Fruit fly (Drosophila melanogaster): ENCODE results near the gene KaiR1D.

Gene KaiR1D

dm6 chr3R:20866204-20866603, at the start of gene KaiR1D:
KaiR1D (minus strand) TSS chr3R:20866231.
- TF ChIP-seq CG34367 (tag; optimal IDR thresholded peaks at IDR 0.05) (no peak), CG15710 (tag; optimal IDR thresholded peaks at IDR 0.05) (no peak), CG8301 (tag; optimal IDR thresholded peaks at IDR 0.05) (no peak), CG10348 (GFP tag; IDR thresholded peaks at IDR 0.05) (no peak), CG4496 (GFP tag; IDR thresholded peaks at IDR 0.05) (no peak), EcR (GFP tag; optimal IDR thresholded peaks at IDR 0.05) (no peak), Ets98B (GFP tag; IDR thresholded peaks at IDR 0.05) (no peak), fd96Ca (GFP tag; IDR thresholded peaks at IDR 0.05) (no peak), Pif1A (GFP tag; optimal IDR thresholded peaks at IDR 0.05) (no peak), Pif1B (GFP tag; optimal IDR thresholded peaks at IDR 0.05) (no peak), CG13204 (GFP tag; optimal IDR thresholded peaks at IDR 0.05) (no peak), CG14655 (GFP tag; optimal IDR thresholded peaks at IDR 0.05) (no peak), CG12605 (GFP tag; IDR thresholded peaks at IDR 0.05) (no peak), D1 (tag; optimal IDR thresholded peaks at IDR 0.05) (no peak), gl (tag; optimal IDR thresholded peaks at IDR 0.05) (no peak), CG8159 (tag; optimal IDR thresholded peaks at IDR 0.05) (no peak), rn (GFP tag; IDR thresholded peaks at IDR 0.05) (no peak)

DNA sequence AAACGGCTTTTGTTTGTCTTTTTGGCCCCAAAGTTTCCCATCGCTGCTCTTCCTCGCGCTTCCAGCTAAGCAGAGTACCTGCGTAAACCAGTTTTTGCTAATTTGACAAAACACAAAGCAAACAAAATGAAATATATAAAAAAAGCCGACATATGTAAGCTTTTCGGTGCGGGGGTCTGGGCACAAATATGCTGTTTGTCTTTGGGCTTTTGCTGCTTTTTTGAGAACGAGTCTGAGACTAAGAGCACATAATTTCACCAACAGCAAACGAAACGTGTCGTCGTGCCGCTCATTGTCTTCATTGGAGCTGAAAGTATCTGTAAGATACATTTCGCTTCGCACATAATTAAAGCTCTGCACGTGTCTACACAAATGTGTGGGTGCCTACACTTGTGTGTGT, 49.8 kb upstream of the KaiR1D start:
- TF ChIP-seq CG9948 (tag; optimal IDR thresholded peaks at IDR 0.05): no peak
- no peak for TF ChIP-seq Snoo (tag; optimal IDR thresholded peaks at IDR 0.05)
- TF ChIP-seq CG4496 (GFP tag; IDR thresholded peaks at IDR 0.05): no peak
- TF ChIP-seq Pif1B (GFP tag; optimal IDR thresholded peaks at IDR 0.05): no peak
- TF ChIP-seq CG14655 (GFP tag; optimal IDR thresholded peaks at IDR 0.05): no peak
- no peak for TF ChIP-seq CG10348 (GFP tag; IDR thresholded peaks at IDR 0.05)
- no peak for TF ChIP-seq D1 (tag; optimal IDR thresholded peaks at IDR 0.05)
- no peak for TF ChIP-seq CG13204 (GFP tag; optimal IDR thresholded peaks at IDR 0.05)
- no peak for TF ChIP-seq EcR (GFP tag; optimal IDR thresholded peaks at IDR 0.05)
- TF ChIP-seq CG34367 (tag; optimal IDR thresholded peaks at IDR 0.05): no peak
- no peak for TF ChIP-seq fd96Ca (GFP tag; IDR thresholded peaks at IDR 0.05)

DNA sequence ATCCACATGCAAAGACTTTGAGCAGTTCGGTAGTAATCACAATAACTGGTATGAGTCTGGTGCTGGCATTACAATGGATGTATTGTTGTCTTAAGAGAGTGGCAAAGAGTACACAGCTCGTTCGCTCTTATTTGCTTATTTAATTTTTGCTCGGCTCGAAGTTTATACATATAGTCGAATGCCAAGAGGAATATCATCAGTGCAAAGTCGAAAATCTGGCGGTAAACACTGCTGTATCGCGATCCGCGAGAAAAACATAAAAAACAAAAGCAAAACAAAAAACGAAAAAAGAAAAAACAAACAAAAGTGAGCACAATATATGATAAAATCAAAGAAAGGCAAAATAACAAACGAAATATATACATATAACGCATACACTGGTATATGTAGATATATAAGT, 48.1 kb upstream of the KaiR1D start, which contains the start of gene hdly:
hdly (plus strand) TSS at position 194 of the 400 bp plus-strand sequence.
- TF ChIP-seq CG14655 (GFP tag; optimal IDR thresholded peaks at IDR 0.05) (peak; percentile 98), gl (tag; optimal IDR thresholded peaks at IDR 0.05) (peak; percentile 100), CG10348 (GFP tag; IDR thresholded peaks at IDR 0.05) (no peak), CG32121 (GFP tag; IDR thresholded peaks at IDR 0.05) (peak; percentile 99), CG8159 (tag; optimal IDR thresholded peaks at IDR 0.05) (peak; percentile 93), fd96Ca (GFP tag; IDR thresholded peaks at IDR 0.05) (peak; percentile 98), CG17806 (tag; optimal IDR thresholded peaks at IDR 0.05) (peak; percentile 94), CG15710 (tag; optimal IDR thresholded peaks at IDR 0.05) (peak; percentile 97), CG12605 (GFP tag; IDR thresholded peaks at IDR 0.05) (peak; percentile 100), Snoo (tag; optimal IDR thresholded peaks at IDR 0.05) (peak; percentile 98), Pif1A (GFP tag; optimal IDR thresholded peaks at IDR 0.05) (peak; percentile 99), CG4496 (GFP tag; IDR thresholded peaks at IDR 0.05) (peak; percentile 99), CG34367 (tag; optimal IDR thresholded peaks at IDR 0.05) (peak; percentile 99), rn (GFP tag; IDR thresholded peaks at IDR 0.05) (peak; percentile 99), CG9948 (tag; optimal IDR thresholded peaks at IDR 0.05) (peak; percentile 90), D1 (tag; optimal IDR thresholded peaks at IDR 0.05) (peak; percentile 84), CG13204 (GFP tag; optimal IDR thresholded peaks at IDR 0.05) (peak; percentile 99), Ets98B (GFP tag; IDR thresholded peaks at IDR 0.05) (peak; percentile 99), EcR (GFP tag; optimal IDR thresholded peaks at IDR 0.05) (peak; percentile 80), Pif1B (GFP tag; optimal IDR thresholded peaks at IDR 0.05) (peak; percentile 99), CG8301 (tag; optimal IDR thresholded peaks at IDR 0.05) (peak; percentile 97)

DNA sequence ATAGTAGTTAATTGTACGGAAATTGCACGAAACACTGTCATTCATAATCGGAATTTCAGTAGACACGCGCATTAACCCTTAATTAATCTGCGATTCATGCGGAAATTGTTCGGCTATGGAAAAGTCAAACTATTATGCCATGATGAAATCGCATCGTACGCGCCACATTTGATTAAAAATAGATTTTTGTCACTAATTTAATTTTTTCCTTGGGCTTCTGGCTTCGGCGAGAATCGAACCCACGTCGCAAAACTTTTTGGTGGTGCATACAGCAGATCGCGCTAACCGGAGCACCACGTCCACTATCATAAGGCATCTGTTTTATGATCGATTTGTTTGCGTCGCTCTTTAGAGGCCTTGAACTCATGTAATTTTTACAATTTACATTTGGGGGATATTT, 46.7 kb upstream of the KaiR1D start:
- TF ChIP-seq rn (GFP tag; IDR thresholded peaks at IDR 0.05) (no peak), CG12605 (GFP tag; IDR thresholded peaks at IDR 0.05) (peak; percentile 31; the same call in 1 of the 2 replicates), EcR (GFP tag; optimal IDR thresholded peaks at IDR 0.05) (peak; percentile 29), CG32121 (GFP tag; IDR thresholded peaks at IDR 0.05) (0 out of 2 replicates have a peak, but pooled peaks have one; percentile 19)

DNA sequence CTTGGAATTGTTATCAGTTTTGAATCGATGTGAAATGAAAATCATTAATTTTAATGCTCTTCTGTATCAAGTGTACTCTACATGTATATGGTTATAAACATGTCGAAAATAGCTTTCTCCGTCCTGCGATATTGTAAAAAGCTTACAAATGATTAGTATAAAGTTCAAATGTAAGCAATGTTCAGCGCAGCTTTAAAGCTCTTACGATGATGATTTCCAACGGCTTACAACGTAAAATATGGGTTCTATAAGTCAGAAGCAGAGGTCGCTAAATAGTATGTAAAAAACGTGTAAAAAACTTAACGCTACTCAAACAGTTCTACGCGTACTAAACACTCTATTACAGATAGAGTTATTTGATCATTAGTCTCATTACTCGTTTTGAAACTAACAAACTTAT, 42.6 kb upstream of the KaiR1D start:
- TF ChIP-seq Snoo (tag; optimal IDR thresholded peaks at IDR 0.05) (no peak), CG13204 (GFP tag; optimal IDR thresholded peaks at IDR 0.05) (no peak)

dm6 chr3R:20905418-20905817, 39.4 kb upstream of the KaiR1D start, which contains the start of gene TotX:
TotX (minus strand) TSS chr3R:20905518.
- TF ChIP-seq CG15710 (tag; optimal IDR thresholded peaks at IDR 0.05): no peak
- no peak for TF ChIP-seq Pif1A (GFP tag; optimal IDR thresholded peaks at IDR 0.05)
- no peak for TF ChIP-seq CG8159 (tag; optimal IDR thresholded peaks at IDR 0.05)
- no peak for TF ChIP-seq gl (tag; optimal IDR thresholded peaks at IDR 0.05)
- no peak for TF ChIP-seq CG13204 (GFP tag; optimal IDR thresholded peaks at IDR 0.05)
- TF ChIP-seq Ets98B (GFP tag; IDR thresholded peaks at IDR 0.05): no peak
- TF ChIP-seq CG8301 (tag; optimal IDR thresholded peaks at IDR 0.05): no peak
- no peak for TF ChIP-seq fd96Ca (GFP tag; IDR thresholded peaks at IDR 0.05)
- no peak for TF ChIP-seq Snoo (tag; optimal IDR thresholded peaks at IDR 0.05)
- TF ChIP-seq rn (GFP tag; IDR thresholded peaks at IDR 0.05): no peak
- TF ChIP-seq EcR (GFP tag; optimal IDR thresholded peaks at IDR 0.05): no peak
- no peak for TF ChIP-seq D1 (tag; optimal IDR thresholded peaks at IDR 0.05)
- TF ChIP-seq CG32121 (GFP tag; IDR thresholded peaks at IDR 0.05): no peak
- no peak for TF ChIP-seq CG4496 (GFP tag; IDR thresholded peaks at IDR 0.05)
- no peak for TF ChIP-seq CG12605 (GFP tag; IDR thresholded peaks at IDR 0.05)
- no peak for TF ChIP-seq CG10348 (GFP tag; IDR thresholded peaks at IDR 0.05)
